Fruit fly (Drosophila melanogaster) whole organism, embryonic: ENCODE results near the gene mio.

Experiments
- ATbp ChIP-seq: fragments of 200-800 bp; sonication (Bioruptor generic); optimal IDR thresholded peaks from 2 replicates; lab custom pipeline; 2017; ENCODE audit warnings: missing biosample characterization, mild to moderate bottlenecking, missing genetic modification characterization, missing genetic modification reagents
- Abd-B ChIP-seq: fragments of 200-800 bp; sonication (Bioruptor generic); optimal IDR thresholded peaks from 2 replicates; lab custom pipeline; 2018; ENCODE audit warnings: missing biosample characterization, mild to moderate bottlenecking, missing genetic modification characterization, moderate library complexity
- CG11398 ChIP-seq: fragments of 200-800 bp; sonication (Bioruptor generic); optimal IDR thresholded peaks from 2 replicates; lab custom pipeline; 2016; ENCODE audit warnings: missing biosample characterization, missing genetic modification characterization
- CG11504 ChIP-seq: fragments of 200-800 bp; sonication (Bioruptor generic); optimal IDR thresholded peaks from 3 replicates; lab custom pipeline; 2019; ENCODE audit warnings: missing biosample characterization, mild to moderate bottlenecking, missing genetic modification characterization, moderate library complexity
- CG1233 ChIP-seq: fragments of 200-800 bp; sonication (Bioruptor generic); optimal IDR thresholded peaks from 4 replicates; lab custom pipeline; 2018; ENCODE audit warnings: missing biosample characterization, mild to moderate bottlenecking, missing genetic modification characterization
- CG13287 ChIP-seq: fragments of 200-800 bp; sonication (Bioruptor generic); IDR thresholded peaks from 2 replicates; pipeline ENCODE4 v1.3.6; 2022; ENCODE audit warnings: missing biosample characterization, missing genetic modification characterization; ENCODE audit not compliant: partially characterized antibody
- CG15601 ChIP-seq: fragments of 200-800 bp; sonication (Bioruptor generic); optimal IDR thresholded peaks from 3 replicates; lab custom pipeline; 2019; ENCODE audit warnings: missing biosample characterization, mild to moderate bottlenecking, missing genetic modification characterization, moderate library complexity
- CG15696 ChIP-seq: fragments of 200-800 bp; sonication (Bioruptor generic); optimal IDR thresholded peaks from 2 replicates; lab custom pipeline; 2019; ENCODE audit warnings: missing biosample characterization, mild to moderate bottlenecking, missing genetic modification characterization, moderate library complexity
- CG16779 ChIP-seq: fragments of 200-800 bp; sonication (Bioruptor generic); IDR thresholded peaks from 2 replicates; pipeline ENCODE4 v1.3.6; 2022; ENCODE audit warnings: missing biosample characterization, missing genetic modification characterization
- CG17385 ChIP-seq: fragments of 200-800 bp; sonication (Bioruptor generic); optimal IDR thresholded peaks from 3 replicates; lab custom pipeline; 2018; ENCODE audit warnings: missing biosample characterization, mild to moderate bottlenecking, missing genetic modification characterization
- CG34224 ChIP-seq: fragments of 200-800 bp; sonication (Bioruptor generic); IDR thresholded peaks from 3 replicates; pipeline ENCODE4 v1.3.6; 2022; ENCODE audit warnings: missing biosample characterization, missing genetic modification characterization; ENCODE audit not compliant: partially characterized antibody
- CG4282 ChIP-seq: fragments of 200-800 bp; sonication (Bioruptor generic); optimal IDR thresholded peaks from 2 replicates; lab custom pipeline; 2016; ENCODE audit warnings: missing biosample characterization, missing genetic modification characterization
- CG4404 ChIP-seq: fragments of 200-800 bp; sonication (Bioruptor generic); IDR thresholded peaks from 2 replicates; pipeline ENCODE4 v1.3.6; 2022; ENCODE audit warnings: missing biosample characterization, missing genetic modification characterization
- CG4617 ChIP-seq: fragments of 200-800 bp; sonication (Bioruptor generic); optimal IDR thresholded peaks from 3 replicates; lab custom pipeline; 2016; ENCODE audit warnings: missing biosample characterization, missing genetic modification characterization, borderline replicate concordance
- CG5953 ChIP-seq: fragments of 200-800 bp; sonication (Bioruptor generic); IDR thresholded peaks from 2 replicates; pipeline ENCODE4 v1.3.6; 2022; ENCODE audit warnings: missing biosample characterization, missing genetic modification characterization
- CG6854 ChIP-seq: fragments of 200-800 bp; sonication (Bioruptor generic); optimal IDR thresholded peaks from 3 replicates; lab custom pipeline; 2017; ENCODE audit warnings: missing biosample characterization, mild to moderate bottlenecking, missing genetic modification characterization
- CG8388 ChIP-seq: fragments of 200-800 bp; sonication (Bioruptor generic); optimal IDR thresholded peaks from 2 replicates; lab custom pipeline; 2019; ENCODE audit warnings: missing biosample characterization, mild to moderate bottlenecking, missing genetic modification characterization, moderate library complexity
- CHES-1-like ChIP-seq: fragments of 200-800 bp; sonication (Bioruptor generic); optimal IDR thresholded peaks from 2 replicates; lab custom pipeline; 2016; ENCODE audit warnings: missing biosample characterization, missing genetic modification characterization
- Dad ChIP-seq: fragments of 200-800 bp; sonication (Bioruptor generic); optimal IDR thresholded peaks from 3 replicates; lab custom pipeline; 2016; ENCODE audit warnings: missing biosample characterization, missing genetic modification characterization
- Fer2 ChIP-seq: fragments of 200-800 bp; sonication (Bioruptor generic); optimal IDR thresholded peaks from 2 replicates; lab custom pipeline; 2018; ENCODE audit warnings: missing biosample characterization, mild to moderate bottlenecking, missing genetic modification characterization, moderate library complexity
- HHEX ChIP-seq: fragments of 200-800 bp; sonication (Bioruptor generic); optimal IDR thresholded peaks from 3 replicates; lab custom pipeline; 2017; ENCODE audit warnings: missing biosample characterization, mild to moderate bottlenecking, missing genetic modification characterization, missing genetic modification reagents
- Hr3 ChIP-seq: fragments of 200-800 bp; sonication (Bioruptor generic); optimal IDR thresholded peaks from 3 replicates; lab custom pipeline; 2016; ENCODE audit warnings: missing biosample characterization, missing genetic modification characterization
- Hsf ChIP-seq: fragments of 200-800 bp; sonication (Bioruptor generic); optimal IDR thresholded peaks from 3 replicates; lab custom pipeline; 2016; ENCODE audit warnings: missing biosample characterization, missing genetic modification characterization
- Kr ChIP-seq: fragments of 200-800 bp; sonication (Bioruptor generic); optimal IDR thresholded peaks from 2 replicates; lab custom pipeline; 2017; ENCODE audit warnings: missing biosample characterization, mild to moderate bottlenecking, missing genetic modification characterization
- MESR4 ChIP-seq: fragments of 200-800 bp; sonication (Bioruptor generic); optimal IDR thresholded peaks from 2 replicates; lab custom pipeline; 2018; ENCODE audit warnings: missing biosample characterization, mild to moderate bottlenecking, missing genetic modification characterization, moderate library complexity
- MTF-1 ChIP-seq: fragments of 200-800 bp; sonication (Bioruptor generic); optimal IDR thresholded peaks from 2 replicates; lab custom pipeline; 2018; ENCODE audit warnings: missing biosample characterization, mild to moderate bottlenecking, missing genetic modification characterization, borderline replicate concordance
- NC2α ChIP-seq: fragments of 200-800 bp; sonication (Bioruptor generic); optimal IDR thresholded peaks from 2 replicates; lab custom pipeline; 2016; ENCODE audit warnings: missing biosample characterization, missing genetic modification characterization
- NC2β ChIP-seq: fragments of 200-800 bp; sonication (Bioruptor generic); optimal IDR thresholded peaks from 2 replicates; lab custom pipeline; 2016; ENCODE audit warnings: missing biosample characterization, missing genetic modification characterization
- Nf-YA ChIP-seq: fragments of 200-800 bp; sonication (Bioruptor generic); IDR thresholded peaks from 2 replicates; pipeline ENCODE4 v1.3.6; 2022; ENCODE audit warnings: missing biosample characterization, missing genetic modification characterization
- NfI ChIP-seq: fragments of 200-800 bp; sonication (Bioruptor generic); optimal IDR thresholded peaks from 3 replicates; lab custom pipeline; 2018; ENCODE audit warnings: missing biosample characterization, mild to moderate bottlenecking, missing genetic modification characterization, moderate library complexity
- PHDP ChIP-seq: fragments of 200-800 bp; sonication (Bioruptor generic); optimal IDR thresholded peaks from 3 replicates; lab custom pipeline; 2018; ENCODE audit warnings: missing biosample characterization, mild to moderate bottlenecking, missing genetic modification characterization, moderate library complexity
- Scr ChIP-seq: fragments of 200-800 bp; sonication (Bioruptor generic); IDR thresholded peaks from 2 replicates; pipeline ENCODE4 v1.3.6; 2022; ENCODE audit warnings: missing biosample characterization, missing genetic modification characterization; ENCODE audit not compliant: partially characterized antibody
- Sry-β ChIP-seq: fragments of 200-800 bp; sonication (Bioruptor generic); optimal IDR thresholded peaks from 2 replicates; lab custom pipeline; 2018; ENCODE audit warnings: missing biosample characterization, mild to moderate bottlenecking, missing genetic modification characterization, moderate library complexity
- cg ChIP-seq: fragments of 200-800 bp; sonication (Bioruptor generic); optimal IDR thresholded peaks from 3 replicates; lab custom pipeline; 2019; ENCODE audit warnings: missing biosample characterization, mild to moderate bottlenecking, missing genetic modification characterization, moderate library complexity
- chm ChIP-seq: fragments of 200-800 bp; sonication (Bioruptor generic); IDR thresholded peaks from 2 replicates; pipeline ENCODE4 v1.3.6; 2022; ENCODE audit warnings: missing biosample characterization, missing genetic modification characterization
- dpn ChIP-seq, 2 experiments: fragments of 200-800 bp; sonication (Bioruptor generic); optimal IDR thresholded peaks; 3 replicates each; lab custom pipeline; 2016; ENCODE audit warnings: missing biosample characterization in 2 of 2, missing genetic modification characterization in 2 of 2
- ems ChIP-seq: fragments of 200-800 bp; sonication (Bioruptor generic); optimal IDR thresholded peaks from 3 replicates; lab custom pipeline; 2016; ENCODE audit warnings: missing biosample characterization, missing genetic modification characterization
- fru ChIP-seq: fragments of >200 bp; optimal IDR thresholded peaks from 2 replicates; lab custom pipeline; 2017
- gem ChIP-seq: fragments of 200-800 bp; sonication (Bioruptor generic); optimal IDR thresholded peaks from 2 replicates; lab custom pipeline; 2019; ENCODE audit warnings: missing biosample characterization, mild to moderate bottlenecking, missing genetic modification characterization, moderate library complexity
- mirr ChIP-seq: fragments of 200-800 bp; sonication (Bioruptor generic); optimal IDR thresholded peaks from 3 replicates; lab custom pipeline; 2018; ENCODE audit warnings: missing biosample characterization, mild to moderate bottlenecking, missing genetic modification characterization
- p53 ChIP-seq: fragments of 200-800 bp; sonication (Bioruptor generic); optimal IDR thresholded peaks from 2 replicates; lab custom pipeline; 2016; ENCODE audit warnings: missing biosample characterization, missing genetic modification characterization
- pan ChIP-seq, 4 experiments: fragments of >200 bp in 3 of 4; fragments of 200-800 bp in 1 of 4; sonication (Bioruptor generic) in 1 of 4; optimal IDR thresholded peaks in 3 of 4; IDR thresholded peaks in 1 of 4; 2 replicates each; pipeline versions ENCODE4 v1.3.6 to Lab custom; 2017 to 2022; ENCODE audit warnings: missing biosample characterization in 2 of 4, missing genetic modification characterization in 2 of 4, mixed read lengths in 1 of 4
- pb ChIP-seq: fragments of 200-800 bp; sonication (Bioruptor generic); optimal IDR thresholded peaks from 3 replicates; lab custom pipeline; 2016; ENCODE audit warnings: missing biosample characterization, missing genetic modification characterization
- prd ChIP-seq, 3 experiments: fragments of >200 bp in 2 of 3; fragments of 200-800 bp in 1 of 3; sonication (Bioruptor generic) in 1 of 3; optimal IDR thresholded peaks in 2 of 3; IDR thresholded peaks in 1 of 3; 2 replicates in 2 of 3; 3 replicates in 1 of 3; pipeline versions ENCODE4 v1.3.6 to Lab custom; 2017 to 2022; ENCODE audit warnings: missing biosample characterization in 1 of 3, missing genetic modification characterization in 1 of 3
- ranshi ChIP-seq: fragments of 200-800 bp; sonication (Bioruptor generic); IDR thresholded peaks from 2 replicates; pipeline ENCODE4 v1.3.6; 2022; ENCODE audit warnings: missing biosample characterization, missing genetic modification characterization
- sna ChIP-seq: fragments of 200-800 bp; sonication (Bioruptor generic); IDR thresholded peaks from 2 replicates; pipeline ENCODE4 v1.3.6; 2022; ENCODE audit warnings: missing biosample characterization, missing genetic modification characterization; ENCODE audit not compliant: partially characterized antibody
- tap ChIP-seq: fragments of 200-800 bp; optimal IDR thresholded peaks from 3 replicates; lab custom pipeline; 2019; ENCODE audit warnings: missing biosample characterization, mild to moderate bottlenecking, missing genetic modification characterization, moderate library complexity
- tll ChIP-seq, 2 experiments: fragments of 200-800 bp in 1 of 2; fragments of >200 bp in 1 of 2; sonication (Bioruptor generic) in 1 of 2; optimal IDR thresholded peaks; 2 replicates each; lab custom pipeline; 2017 to 2019; ENCODE audit warnings: missing biosample characterization in 2 of 2, missing genetic modification characterization in 2 of 2, mild to moderate bottlenecking in 1 of 2, moderate library complexity in 1 of 2
- unc-4 ChIP-seq: fragments of 200-800 bp; sonication (Bioruptor generic); IDR thresholded peaks from 2 replicates; pipeline ENCODE4 v1.3.6; 2022; ENCODE audit warnings: missing biosample characterization, missing genetic modification characterization; ENCODE audit not compliant: partially characterized antibody

The mio gene

dm6 chr2L:2227316-2227715 lies 10.2 kb downstream of the mio start (continued):
- no peak for TF ChIP-seq Sry-β (GFP tag; lab: Kevin White, UChicago)
- no peak for TF ChIP-seq pb (GFP tag; lab: Kevin White, UChicago)
- peak; percentile 64 for TF ChIP-seq tap (tag; lab: Kevin White, UChicago)
- TF ChIP-seq cg (GFP tag; lab: Kevin White, UChicago): no peak
- TF ChIP-seq CG4617 (GFP tag; lab: Kevin White, UChicago): no peak
- TF ChIP-seq CG4404 (GFP tag; lab: Robert Waterston, UW): no peak
- TF ChIP-seq CG4282 (GFP tag; lab: Kevin White, UChicago): no peak
- no peak for TF ChIP-seq CG17385
- TF ChIP-seq Abd-B (GFP tag; lab: Kevin White, UChicago): no peak
- TF ChIP-seq ATbp (GFP tag; lab: Kevin White, UChicago): peak; percentile 68
- TF ChIP-seq Kr (GFP tag; lab: Kevin White, UChicago): no peak
- peak; percentile 34 for TF ChIP-seq NfI (GFP tag; lab: Kevin White, UChicago)
- TF ChIP-seq Hr3: peak; percentile 16
- no peak for TF ChIP-seq prd (optimal IDR thresholded peaks at IDR 0.05; lab: Kevin White, UChicago)
- peak; percentile 51; the same call in 2 of the 3 replicates for TF ChIP-seq prd (GFP tag; IDR thresholded peaks at IDR 0.05; lab: Robert Waterston, UW)
- TF ChIP-seq unc-4: no peak
- TF ChIP-seq CG11398: peak; percentile 41
- TF ChIP-seq Nf-YA (GFP tag; lab: Robert Waterston, UW): peak; percentile 29
- TF ChIP-seq p53 (GFP tag; lab: Kevin White, UChicago): no peak
- no peak for TF ChIP-seq CG15696
- no peak for TF ChIP-seq mirr (GFP tag; lab: Kevin White, UChicago)
- TF ChIP-seq HHEX (GFP tag; lab: Kevin White, UChicago): peak; percentile 5
- TF ChIP-seq sna: no peak
- TF ChIP-seq tll (GFP tag; optimal IDR thresholded peaks at IDR 0.05; lab: Kevin White, UChicago): no peak
- TF ChIP-seq Hsf: peak; percentile 42
- no peak for TF ChIP-seq MTF-1 (GFP tag; lab: Kevin White, UChicago)
- peak; percentile 56; the same call in 1 of the 2 replicates for TF ChIP-seq chm (GFP tag; lab: Robert Waterston, UW)
- TF ChIP-seq fru: no peak
- no peak for TF ChIP-seq CG16779
- TF ChIP-seq CG11504: no peak
- no peak for TF ChIP-seq CG1233 (GFP tag; lab: Kevin White, UChicago)
- TF ChIP-seq NC2α (GFP tag; lab: Kevin White, UChicago): no peak
- TF ChIP-seq Dad (GFP tag; lab: Kevin White, UChicago): no peak
- no peak for TF ChIP-seq Scr
- peak; percentile 3 for TF ChIP-seq NC2β (GFP tag; lab: Kevin White, UChicago)
- no peak for TF ChIP-seq ems (GFP tag; lab: Kevin White, UChicago)
- peak; percentile 4 for TF ChIP-seq CG15601 (tag; lab: Kevin White, UChicago)
- TF ChIP-seq PHDP (tag; lab: Kevin White, UChicago): peak; percentile 51
- TF ChIP-seq dpn (GFP tag; optimal IDR thresholded peaks at IDR 0.05; lab: Kevin White, UChicago): peak; percentile 26 to 47
- peak; percentile 17 for TF ChIP-seq CHES-1-like (GFP tag; lab: Kevin White, UChicago)
- no peak for TF ChIP-seq CG6854 (GFP tag; lab: Kevin White, UChicago)
- TF ChIP-seq MESR4 (GFP tag; lab: Kevin White, UChicago): no peak
- no peak for TF ChIP-seq CG13287 (GFP tag; lab: Robert Waterston, UW)
- peak; percentile 69 for TF ChIP-seq gem (tag; lab: Kevin White, UChicago)
- TF ChIP-seq ranshi: 0 out of 2 replicates have a peak, but pooled peaks have one; percentile 24
- TF ChIP-seq CG8388: peak; percentile 35
- no peak for TF ChIP-seq Fer2 (tag; lab: Kevin White, UChicago)
- peak; percentile 53 for TF ChIP-seq CG5953 (GFP tag; lab: Robert Waterston, UW)
- TF ChIP-seq CG34224 (GFP tag; lab: Robert Waterston, UW): no peak
- TF ChIP-seq pan (optimal IDR thresholded peaks at IDR 0.05; lab: Kevin White, UChicago): no peak
- peak in 1 of 2 experiments; percentile 63 for TF ChIP-seq pan (GFP tag; optimal IDR thresholded peaks at IDR 0.05 in 1 of 2, IDR thresholded peaks at IDR 0.05 in 1 of 2)
